Worm (Caenorhabditis elegans): ENCODE results near the gene kqt-3.

The kqt-3 gene

DNA sequence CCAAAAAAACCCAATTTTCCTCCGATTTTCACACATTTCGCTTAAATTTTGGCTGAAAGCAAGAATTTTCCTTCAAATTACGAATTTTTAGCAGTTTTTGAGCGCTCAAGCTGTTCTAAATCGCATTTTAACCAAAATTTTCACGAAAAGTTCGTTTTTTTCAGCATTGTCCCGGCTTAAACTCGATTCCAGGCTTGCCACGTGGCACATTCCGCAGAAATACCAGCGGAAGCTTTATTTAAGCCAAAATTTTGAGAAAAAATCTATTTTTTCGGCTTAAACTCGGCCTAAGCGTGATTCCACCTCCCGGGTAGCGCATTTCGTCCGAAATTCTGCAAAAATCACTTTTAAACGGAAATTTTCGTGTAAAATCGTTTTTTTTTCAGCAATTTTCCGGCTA, 27.7 kb downstream of the kqt-3 start:
- TF ChIP-seq tbx-7 (tag; optimal IDR thresholded peaks at IDR 0.05) (no peak), unc-3 (GFP tag; conservative IDR thresholded peaks at IDR 0.05) (no peak), unc-3 (tag; optimal IDR thresholded peaks at IDR 0.05) (no peak), ceh-14 (tag; optimal IDR thresholded peaks at IDR 0.05) (no peak), ceh-9 (tag; optimal IDR thresholded peaks at IDR 0.05) (no peak), unc-86 (tag; optimal IDR thresholded peaks at IDR 0.05) (no peak), lim-6 (tag; optimal IDR thresholded peaks at IDR 0.05) (no peak), pha-4 (tag; optimal IDR thresholded peaks at IDR 0.05) (no peak), ttx-3 (tag; optimal IDR thresholded peaks at IDR 0.05) (no peak), hlh-8 (tag; optimal IDR thresholded peaks at IDR 0.05) (no peak), ets-4 (tag; optimal IDR thresholded peaks at IDR 0.05) (no peak), fkh-6 (tag; optimal IDR thresholded peaks at IDR 0.05) (no peak), Y22D7AL.16 (tag; optimal IDR thresholded peaks at IDR 0.05) (no peak), sdc-2 (tag; optimal IDR thresholded peaks at IDR 0.05) (no peak), hlh-30 (tag; optimal IDR thresholded peaks at IDR 0.05; ENCODE audit: insufficient read depth) (no peak), ama-1 (optimal IDR thresholded peaks at IDR 0.05) (no peak), ceh-6 (GFP tag; optimal IDR thresholded peaks at IDR 0.05) (no peak), ceh-31 (tag; optimal IDR thresholded peaks at IDR 0.05) (no peak), hlh-13 (GFP tag; optimal IDR thresholded peaks at IDR 0.05) (no peak)

ce11 chrII:13725793-13726192, 29.7 kb downstream of the kqt-3 start, which contains the start of the genes Y54G9A.7 and bub-3:
Gene Y54G9A.7, minus strand, starts transcription at chrII:13725799.
Gene bub-3, plus strand, starts transcription at chrII:13726062.
- TF ChIP-seq unc-42 (tag; optimal IDR thresholded peaks at IDR 0.05) (peak; percentile 23), ets-4 (tag; optimal IDR thresholded peaks at IDR 0.05) (no peak)

ce11 chrII:13729416-13729815, 33.3 kb downstream of the kqt-3 start, which contains the start of gene Y54G9A.9:
Gene Y54G9A.9, plus strand, starts transcription at chrII:13729716.
- TF ChIP-seq C38D4.7 (GFP tag; optimal IDR thresholded peaks at IDR 0.05) (no peak), T23F11.4 (GFP tag; optimal IDR thresholded peaks at IDR 0.05) (no peak), hlh-6 (tag; optimal IDR thresholded peaks at IDR 0.05) (no peak), sdc-2 (tag; optimal IDR thresholded peaks at IDR 0.05) (no peak), nhr-232 (tag; optimal IDR thresholded peaks at IDR 0.05) (no peak), unc-55 (GFP tag; optimal IDR thresholded peaks at IDR 0.05) (no peak), ceh-48 (tag; optimal IDR thresholded peaks at IDR 0.05) (no peak), hlh-13 (GFP tag; optimal IDR thresholded peaks at IDR 0.05) (no peak), odd-2 (tag; optimal IDR thresholded peaks at IDR 0.05) (no peak), Y22D7AL.16 (tag; optimal IDR thresholded peaks at IDR 0.05) (no peak), syd-9 (tag; optimal IDR thresholded peaks at IDR 0.05) (no peak), pax-1 (tag; optimal IDR thresholded peaks at IDR 0.05) (no peak), K02D7.2 (tag; optimal IDR thresholded peaks at IDR 0.05) (no peak), unc-86 (tag; optimal IDR thresholded peaks at IDR 0.05) (no peak), pha-2 (tag; optimal IDR thresholded peaks at IDR 0.05) (no peak), ttx-3 (tag; optimal IDR thresholded peaks at IDR 0.05) (no peak), hlh-8 (tag; optimal IDR thresholded peaks at IDR 0.05) (no peak), ceh-34 (tag; optimal IDR thresholded peaks at IDR 0.05) (no peak), ets-4 (tag; optimal IDR thresholded peaks at IDR 0.05) (no peak)

- TF ChIP-seq eyg-1 (tag; optimal IDR thresholded peaks at IDR 0.05), result no peak
- TF ChIP-seq hlh-13 (GFP tag; optimal IDR thresholded peaks at IDR 0.05), result no peak
- TF ChIP-seq syd-9 (tag; optimal IDR thresholded peaks at IDR 0.05), result no peak
These were observed 36.1 kb downstream of the kqt-3 start for ce11 chrII:13732146-13732545.

- no peak for TF ChIP-seq C38D4.7 (GFP tag; optimal IDR thresholded peaks at IDR 0.05)
- no peak for TF ChIP-seq pax-1 (tag; optimal IDR thresholded peaks at IDR 0.05)
- TF ChIP-seq elt-4 (tag; optimal IDR thresholded peaks at IDR 0.05), result no peak
- TF ChIP-seq hlh-15 (tag; optimal IDR thresholded peaks at IDR 0.05), result no peak
- TF ChIP-seq hlh-6 (tag; optimal IDR thresholded peaks at IDR 0.05), result no peak
- TF ChIP-seq tbx-7 (tag; optimal IDR thresholded peaks at IDR 0.05), result no peak
- TF ChIP-seq ama-1 (optimal IDR thresholded peaks at IDR 0.05), result no peak
- no peak for TF ChIP-seq K02D7.2 (tag; optimal IDR thresholded peaks at IDR 0.05)
- TF ChIP-seq zip-5 (tag; optimal IDR thresholded peaks at IDR 0.05), result no peak
- no peak for TF ChIP-seq ttx-3 (tag; optimal IDR thresholded peaks at IDR 0.05)
- no peak for TF ChIP-seq eyg-1 (tag; optimal IDR thresholded peaks at IDR 0.05)
- no peak for TF ChIP-seq K09A11.1 (tag; optimal IDR thresholded peaks at IDR 0.05; ENCODE audit: insufficient read depth)
- TF ChIP-seq fax-1 (tag; optimal IDR thresholded peaks at IDR 0.05), result no peak
- TF ChIP-seq Y22D7AL.16 (tag; optimal IDR thresholded peaks at IDR 0.05), result no peak
These were observed 36.5 kb downstream of the kqt-3 start for ce11 chrII:13732577-13732976.

Measured in whole organism, late embryonic.